Worm (Caenorhabditis elegans) whole organism, mixed stage, embryonic: ENCODE data around the gene Y69H2.17.

ENCODE experiments used
- blmp-1 ChIP-seq: fragments of 150-350 bp; optimal IDR thresholded peaks from 2 replicates; lab custom pipeline; 2014; ENCODE audit warnings: missing biosample characterization, missing genetic modification characterization
- drap-1 ChIP-seq: fragments of 200-800 bp; sonication (Bioruptor generic); optimal IDR thresholded peaks from 3 replicates; lab custom pipeline; 2018; ENCODE audit warnings: mild to moderate bottlenecking, missing genetic modification characterization, missing compliant biosample characterization
- lin-13 ChIP-seq: fragments of 150-350 bp; optimal IDR thresholded peaks from 2 replicates; lab custom pipeline; 2014; ENCODE audit warnings: missing biosample characterization, missing genetic modification characterization
- lin-32 ChIP-seq: fragments of 200-800 bp; sonication (Bioruptor generic); optimal IDR thresholded peaks from 2 replicates; lab custom pipeline; 2018; ENCODE audit warnings: mild to moderate bottlenecking, missing genetic modification characterization, missing compliant biosample characterization
- nhr-12 ChIP-seq: fragments of 150-350 bp; optimal IDR thresholded peaks from 2 replicates; lab custom pipeline; 2014; ENCODE audit warnings: missing biosample characterization, missing genetic modification characterization
- nhr-28 ChIP-seq: fragments of 150-350 bp; optimal IDR thresholded peaks from 2 replicates; lab custom pipeline; 2014; ENCODE audit warnings: missing biosample characterization, missing genetic modification characterization

DNA sequence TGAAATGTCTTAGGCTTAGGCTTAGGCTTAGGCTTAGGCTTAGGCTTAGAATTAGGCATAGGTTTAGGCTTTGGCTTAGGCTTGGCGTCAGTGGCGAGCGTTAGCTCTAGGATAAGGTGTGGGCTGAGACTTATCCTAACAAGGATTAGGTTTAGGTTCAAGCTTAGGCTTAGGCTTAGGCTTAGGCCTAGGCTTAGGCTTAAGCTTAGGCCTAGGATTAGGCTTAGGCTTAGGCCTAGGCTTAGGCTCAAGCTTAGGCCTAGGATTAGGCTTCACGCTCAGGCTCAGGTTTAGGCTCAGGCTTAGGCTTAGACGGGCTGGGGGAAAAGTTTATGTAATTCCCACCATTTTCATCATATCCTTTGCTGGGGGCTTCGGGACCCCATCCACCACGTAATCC lies 49.2 kb downstream of the Y69H2.17 start:
- TF ChIP-seq lin-13 (tag; lab: Kevin White, UChicago) (no peak), drap-1 (GFP tag; lab: Kevin White, UChicago) (no peak), nhr-28 (tag; lab: Kevin White, UChicago) (no peak), nhr-12 (tag; lab: Kevin White, UChicago) (no peak), blmp-1 (tag; lab: Kevin White, UChicago) (no peak), lin-32 (GFP tag; lab: Kevin White, UChicago) (no peak)
